Fruit fly (Drosophila melanogaster): ENCODE results near the gene Nelf-A.
A peak's percentile ranks its signal among the peaks of the same experiment; 100 is the strongest.

Gene Nelf-A

DNA sequence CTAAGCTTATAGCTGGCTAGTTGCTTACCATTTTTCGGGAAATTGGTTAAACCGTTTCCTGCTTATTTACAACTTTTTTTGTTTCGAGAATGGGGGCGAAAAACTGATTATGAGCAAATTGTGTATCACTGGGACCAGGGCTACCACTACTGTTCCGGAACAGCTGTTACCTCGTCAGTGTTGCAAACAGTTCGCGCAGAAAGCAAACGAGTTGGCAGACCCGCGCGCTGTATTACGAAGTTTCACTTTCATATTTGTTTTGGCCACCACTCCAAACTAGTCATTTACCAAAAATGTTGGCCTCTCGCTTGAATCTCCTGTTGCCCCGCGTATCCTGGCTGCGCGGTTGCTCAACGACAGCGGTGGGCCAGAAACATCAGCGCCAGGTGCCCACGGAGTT is 46.4 kb downstream of the Nelf-A start, which contains the start of the genes AP-2sigma and Idi (continued):
- TF ChIP-seq CG6765 (GFP tag; optimal IDR thresholded peaks at IDR 0.05) (no peak), Kr (GFP tag; optimal IDR thresholded peaks at IDR 0.05) (no peak), vnd (GFP tag; IDR thresholded peaks at IDR 0.05; ENCODE audit: partially characterized antibody) (no peak), CG6689 (GFP tag; IDR thresholded peaks at IDR 0.05) (no peak), CG2129 (GFP tag; IDR thresholded peaks at IDR 0.05; ENCODE audit: partially characterized antibody) (no peak), slou (GFP tag; optimal IDR thresholded peaks at IDR 0.05) (no peak), ap (GFP tag; IDR thresholded peaks at IDR 0.05) (no peak), Dad (GFP tag; optimal IDR thresholded peaks at IDR 0.05) (no peak), mld (GFP tag; IDR thresholded peaks at IDR 0.05; ENCODE audit: partially characterized antibody) (no peak), Meics (GFP tag; optimal IDR thresholded peaks at IDR 0.05) (peak; percentile 12), CG3847 (GFP tag; IDR thresholded peaks at IDR 0.05) (peak; percentile 89), chinmo (GFP tag; IDR thresholded peaks at IDR 0.05; ENCODE audit: partially characterized antibody) (0 out of 4 replicates have a peak, but pooled peaks have one; percentile 64), mam (GFP tag; optimal IDR thresholded peaks at IDR 0.05) (peak; percentile 30), pum (GFP tag; optimal IDR thresholded peaks at IDR 0.05) (no peak), Usf (GFP tag; optimal IDR thresholded peaks at IDR 0.05) (no peak), pfk (GFP tag; optimal IDR thresholded peaks at IDR 0.05) (peak; percentile 1), CG4360 (GFP tag; IDR thresholded peaks at IDR 0.05) (peak; percentile 36), CG13424 (tag; optimal IDR thresholded peaks at IDR 0.05) (no peak), maf-S (GFP tag; optimal IDR thresholded peaks at IDR 0.05) (peak; percentile 14), fd3F (GFP tag; optimal IDR thresholded peaks at IDR 0.05) (no peak), CG14860 (GFP tag; IDR thresholded peaks at IDR 0.05; ENCODE audit: partially characterized antibody) (no peak), ac (GFP tag; optimal IDR thresholded peaks at IDR 0.05) (no peak), CG17359 (tag; optimal IDR thresholded peaks at IDR 0.05) (no peak), Doc2 (GFP tag; IDR thresholded peaks at IDR 0.05) (no peak), Sry-β (GFP tag; optimal IDR thresholded peaks at IDR 0.05) (peak; percentile 22), TFAM (GFP tag; optimal IDR thresholded peaks at IDR 0.05) (no peak), CG15479 (GFP tag; optimal IDR thresholded peaks at IDR 0.05) (peak; percentile 32), tx (GFP tag; optimal IDR thresholded peaks at IDR 0.05) (no peak), sens-2 (GFP tag; IDR thresholded peaks at IDR 0.05) (no peak), CG4404 (GFP tag; IDR thresholded peaks at IDR 0.05) (no peak), Rfx (GFP tag; IDR thresholded peaks at IDR 0.05) (peak; percentile 69), bsh (GFP tag; optimal IDR thresholded peaks at IDR 0.05) (peak in 1 of 2 experiments; percentile 25), CG10274 (GFP tag; optimal IDR thresholded peaks at IDR 0.05) (no peak), CG7357 (GFP tag; IDR thresholded peaks at IDR 0.05) (no peak), CG31441 (GFP tag; IDR thresholded peaks at IDR 0.05) (0 out of 2 replicates have a peak, but pooled peaks have one; percentile 16), Camta (GFP tag; optimal IDR thresholded peaks at IDR 0.05) (peak; percentile 5), H15 (GFP tag; IDR thresholded peaks at IDR 0.05) (no peak), CG13287 (GFP tag; IDR thresholded peaks at IDR 0.05; ENCODE audit: partially characterized antibody) (peak; percentile 51; the same call in 1 of the 2 replicates), CG17328 (GFP tag; IDR thresholded peaks at IDR 0.05) (no peak), esg (GFP tag; conservative IDR thresholded peaks at IDR 0.05) (no peak), CG7987 (GFP tag; optimal IDR thresholded peaks at IDR 0.05) (no peak), CG2875 (GFP tag; optimal IDR thresholded peaks at IDR 0.05) (no peak), Awh (GFP tag; IDR thresholded peaks at IDR 0.05) (no peak), eve (GFP tag; optimal IDR thresholded peaks at IDR 0.05) (no peak), amos (GFP tag; IDR thresholded peaks at IDR 0.05; ENCODE audit: partially characterized antibody) (peak; percentile 42; the same call in 1 of the 2 replicates), Taf1 (GFP tag; IDR thresholded peaks at IDR 0.05) (no peak), CG12219 (GFP tag; optimal IDR thresholded peaks at IDR 0.05) (no peak), CG11398 (GFP tag; optimal IDR thresholded peaks at IDR 0.05) (no peak), B-H2 (GFP tag; optimal IDR thresholded peaks at IDR 0.05) (peak; percentile 63), Dbx (GFP tag; IDR thresholded peaks at IDR 0.05) (peak; percentile 49; the same call in 1 of the 3 replicates), Dip2 (GFP tag; IDR thresholded peaks at IDR 0.05) (no peak)
